Fruit fly (Drosophila melanogaster): ENCODE measurements around the gene mah.
A peak's percentile ranks its signal among the peaks of the same experiment; 100 is the strongest.

Gene mah

DNA sequence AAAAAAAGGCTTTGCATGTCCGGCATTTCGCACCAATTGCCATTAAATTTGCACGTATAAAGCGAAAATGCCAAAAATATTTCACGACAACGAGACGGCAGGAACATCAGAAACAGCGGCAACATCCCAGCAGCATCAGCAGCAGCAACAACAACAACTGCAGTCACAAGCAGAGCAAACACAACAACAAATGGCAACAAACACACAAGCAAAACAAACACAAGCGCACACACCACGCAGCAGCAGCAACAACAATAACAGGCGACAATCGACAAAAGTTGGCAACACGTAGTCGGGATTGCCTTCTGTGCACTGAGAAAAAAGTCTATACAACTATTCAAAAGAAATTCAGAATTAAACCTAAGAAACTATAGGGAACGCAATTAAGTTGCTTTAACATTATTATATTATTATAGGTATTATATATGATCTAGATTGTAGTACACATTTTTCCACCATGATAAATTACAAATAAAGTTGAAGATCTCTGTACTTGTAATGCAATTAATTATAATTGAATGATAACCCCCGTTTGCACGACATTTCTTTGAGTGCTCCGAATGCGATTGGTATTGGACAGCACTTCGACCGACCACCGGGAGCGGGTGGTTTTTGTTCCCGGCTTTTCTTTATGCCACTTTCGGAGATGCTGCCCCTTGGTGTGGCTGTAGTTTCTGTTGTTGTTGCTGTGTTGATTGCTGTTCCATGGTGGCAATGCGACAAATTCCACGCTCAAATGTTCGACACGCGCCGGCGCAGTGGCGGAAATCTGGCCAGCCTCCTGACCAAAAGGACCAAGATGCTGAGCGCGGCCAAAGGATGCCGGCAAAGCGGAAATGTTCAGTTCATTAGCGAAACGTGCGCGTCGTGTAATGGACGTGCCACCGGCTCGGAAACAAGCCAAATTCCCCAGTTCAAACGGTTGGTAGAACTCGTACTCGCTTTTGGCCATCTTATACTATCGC, 36.4 kb downstream of the mah start, which contains the start of gene tnc (continued):
- TF ChIP-seq Lpt (GFP tag; optimal IDR thresholded peaks at IDR 0.05) (no peak), CG32532 (GFP tag; IDR thresholded peaks at IDR 0.05) (peak; percentile 21; the same call in 1 of the 2 replicates), Ets97D (GFP tag; optimal IDR thresholded peaks at IDR 0.05) (no peak), ash1 (GFP tag; optimal IDR thresholded peaks at IDR 0.05) (no peak), CG34376 (GFP tag; optimal IDR thresholded peaks at IDR 0.05) (no peak), Hsf (GFP tag; optimal IDR thresholded peaks at IDR 0.05) (no peak), Ssrp (tag; optimal IDR thresholded peaks at IDR 0.05) (peak; percentile 38), CG6791 (GFP tag; IDR thresholded peaks at IDR 0.05; ENCODE audit: partially characterized antibody) (no peak), CG4854 (GFP tag; optimal IDR thresholded peaks at IDR 0.05) (no peak), Antp (GFP tag; optimal IDR thresholded peaks at IDR 0.05) (no peak), CG4360 (GFP tag; IDR thresholded peaks at IDR 0.05) (peak; percentile 85), tap (tag; optimal IDR thresholded peaks at IDR 0.05) (peak; percentile 40), CG15479 (GFP tag; optimal IDR thresholded peaks at IDR 0.05) (no peak), Asciz (GFP tag; optimal IDR thresholded peaks at IDR 0.05) (peak; percentile 32), ken (GFP tag; IDR thresholded peaks at IDR 0.05) (no peak), chif (GFP tag; optimal IDR thresholded peaks at IDR 0.05) (no peak), Hmr (GFP tag; optimal IDR thresholded peaks at IDR 0.05) (peak; percentile 78), CG31388 (GFP tag; optimal IDR thresholded peaks at IDR 0.05) (no peak), tio (GFP tag; optimal IDR thresholded peaks at IDR 0.05) (peak; percentile 47), gce (GFP tag; IDR thresholded peaks at IDR 0.05) (no peak), fd96Cb (tag; optimal IDR thresholded peaks at IDR 0.05) (peak; percentile 60), lov (optimal IDR thresholded peaks at IDR 0.05) (no peak), lov (GFP tag; IDR thresholded peaks at IDR 0.05) (no peak), Rx (GFP tag; IDR thresholded peaks at IDR 0.05) (no peak), chinmo (GFP tag; IDR thresholded peaks at IDR 0.05; ENCODE audit: partially characterized antibody) (no peak), gem (tag; optimal IDR thresholded peaks at IDR 0.05) (peak; percentile 81), NC2α (GFP tag; optimal IDR thresholded peaks at IDR 0.05) (no peak), CG9437 (GFP tag; optimal IDR thresholded peaks at IDR 0.05) (peak; percentile 27), Ada2b (GFP tag; IDR thresholded peaks at IDR 0.05) (peak; percentile 11; the same call in 1 of the 2 replicates), Oli (tag; optimal IDR thresholded peaks at IDR 0.05) (peak; percentile 66), Optix (GFP tag; IDR thresholded peaks at IDR 0.05) (no peak), emc (GFP tag; optimal IDR thresholded peaks at IDR 0.05) (no peak), CG15011 (GFP tag; optimal IDR thresholded peaks at IDR 0.05) (peak; percentile 49), Gug (GFP tag; IDR thresholded peaks at IDR 0.05) (no peak), stwl (tag; optimal IDR thresholded peaks at IDR 0.05) (no peak), CG30403 (GFP tag; optimal IDR thresholded peaks at IDR 0.05) (peak; percentile 58), CG1602 (GFP tag; optimal IDR thresholded peaks at IDR 0.05) (no peak), rib (GFP tag; IDR thresholded peaks at IDR 0.05) (no peak), CG6813 (GFP tag; optimal IDR thresholded peaks at IDR 0.05) (no peak), CG12071 (GFP tag; optimal IDR thresholded peaks at IDR 0.05) (no peak), CG10321 (GFP tag; IDR thresholded peaks at IDR 0.05) (no peak), CG12219 (GFP tag; optimal IDR thresholded peaks at IDR 0.05) (peak; percentile 12), schlank (tag; optimal IDR thresholded peaks at IDR 0.05) (no peak), ci (GFP tag; IDR thresholded peaks at IDR 0.05) (no peak), Mes4 (GFP tag; optimal IDR thresholded peaks at IDR 0.05) (no peak), dan (GFP tag; IDR thresholded peaks at IDR 0.05) (no peak), danr (GFP tag; IDR thresholded peaks at IDR 0.05) (no peak), Adf1 (GFP tag; IDR thresholded peaks at IDR 0.05) (no peak), Hmx (GFP tag; optimal IDR thresholded peaks at IDR 0.05) (no peak), CG9817 (tag; optimal IDR thresholded peaks at IDR 0.05) (peak; percentile 34)

All from whole organism, embryonic.